Worm (Caenorhabditis elegans): ENCODE results near the gene C16E9.2.

DNA sequence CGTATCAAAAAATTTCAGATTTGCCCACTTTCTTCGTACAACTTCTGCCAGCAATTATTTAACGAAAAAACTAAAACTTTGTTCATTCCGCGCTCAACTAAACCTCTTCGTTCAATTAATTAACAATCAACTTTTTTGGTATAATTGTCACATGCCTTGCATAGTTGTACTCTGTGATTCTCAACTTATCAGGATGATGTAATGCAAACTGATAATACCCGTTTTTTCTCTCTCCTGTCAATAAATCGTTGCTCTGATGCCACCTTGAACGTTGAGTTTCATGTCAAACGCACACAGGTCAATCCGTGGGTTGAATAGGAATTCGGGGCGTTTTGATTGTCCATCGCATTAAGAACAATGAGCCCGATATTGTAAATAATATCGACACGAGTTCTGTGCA lies 29.9 kb upstream of the C16E9.2 start:
- TF ChIP-seq ztf-29 (GFP tag; IDR thresholded peaks at IDR 0.05) (no peak), ztf-23 (GFP tag; IDR thresholded peaks at IDR 0.05) (no peak), med-1 (GFP tag; optimal IDR thresholded peaks at IDR 0.05; ENCODE audit: insufficient read depth) (no peak), tab-1 (GFP tag; IDR thresholded peaks at IDR 0.05) (no peak), cog-1 (tag; optimal IDR thresholded peaks at IDR 0.05) (no peak)

Data from whole organism, midembryonic.